Worm (Caenorhabditis elegans): ENCODE measurements around the gene C23G10.10.

DNA sequence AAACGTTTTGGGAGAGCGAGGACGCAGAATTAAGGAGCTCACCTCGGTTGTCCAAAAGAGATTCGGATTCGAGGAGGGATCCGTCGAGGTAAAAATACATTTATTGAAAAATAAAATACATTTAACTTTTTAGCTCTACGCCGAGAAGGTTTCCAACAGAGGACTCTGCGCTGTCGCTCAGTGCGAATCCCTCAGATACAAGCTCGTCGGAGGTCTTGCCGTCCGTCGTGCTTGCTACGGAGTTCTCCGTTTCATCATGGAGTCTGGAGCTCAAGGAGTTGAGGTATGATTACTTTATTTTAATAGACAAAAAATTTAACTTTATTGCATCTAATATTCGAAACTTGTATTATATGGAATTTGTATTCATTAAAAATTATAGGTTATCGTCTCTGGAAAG lies 6.8 kb downstream of the C23G10.10 start:
- TF ChIP-seq C06A6.2 (GFP tag; conservative IDR thresholded peaks at IDR 0.05): no peak
- TF ChIP-seq unc-62 (GFP tag; optimal IDR thresholded peaks at IDR 0.05): no peak
- TF ChIP-seq ceh-40 (GFP tag; IDR thresholded peaks at IDR 0.05): no peak
- no peak for TF ChIP-seq mes-4 (tag; optimal IDR thresholded peaks at IDR 0.05)
- TF ChIP-seq ztf-22 (GFP tag; optimal IDR thresholded peaks at IDR 0.05): no peak
- no peak for TF ChIP-seq hlh-26 (GFP tag; conservative IDR thresholded peaks at IDR 0.05)
- no peak for TF ChIP-seq hlh-12 (tag; optimal IDR thresholded peaks at IDR 0.05)
